Fruit fly (Drosophila melanogaster): ENCODE results near the gene Swt1.

Swt1 gene

DNA sequence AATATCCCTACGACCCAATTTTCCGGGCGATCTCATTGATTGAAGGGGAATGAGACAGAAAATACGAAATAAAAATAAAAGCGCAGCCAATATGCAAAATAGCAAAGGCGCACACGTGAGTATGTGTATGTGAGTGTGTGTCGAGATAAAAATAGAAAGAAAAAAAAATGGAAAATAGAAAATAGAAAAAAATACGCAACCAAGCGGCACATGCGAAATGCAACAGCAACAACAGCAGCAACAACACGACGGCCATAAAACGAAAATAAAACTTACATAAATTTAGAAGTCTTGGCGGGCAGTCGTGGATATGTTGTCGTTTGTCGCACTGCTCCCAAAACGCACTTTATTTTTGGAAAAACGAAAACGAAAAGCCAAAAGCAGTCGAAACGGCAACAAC is 33.1 kb downstream of the Swt1 start:
- TF ChIP-seq Drgx (GFP tag; IDR thresholded peaks at IDR 0.05) (0 out of 2 replicates have a peak, but pooled peaks have one; percentile 30), CG42726 (GFP tag; IDR thresholded peaks at IDR 0.05; ENCODE audit: partially characterized antibody) (no peak)

DNA sequence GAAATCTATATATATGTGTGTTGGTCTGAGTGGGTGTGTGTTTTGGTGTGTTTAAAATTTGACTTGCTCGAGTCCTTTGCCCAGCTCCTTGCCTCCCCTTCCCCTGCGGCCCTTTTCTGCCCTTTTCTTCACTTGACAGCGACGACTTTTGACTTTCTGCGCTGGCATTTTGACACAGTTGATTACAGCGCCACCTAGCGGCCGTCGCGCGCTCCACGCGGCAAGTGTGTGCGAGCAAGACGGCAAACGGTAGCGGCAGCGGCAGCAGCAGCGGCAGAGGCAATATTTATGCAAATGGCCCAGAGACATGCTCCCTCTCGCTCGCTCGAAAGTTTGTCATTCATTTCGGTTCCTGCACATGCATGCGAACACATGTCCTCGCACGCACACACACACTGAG is 38.2 kb downstream of the Swt1 start:
- TF ChIP-seq ac (GFP tag; optimal IDR thresholded peaks at IDR 0.05) (no peak), CG1832 (GFP tag; optimal IDR thresholded peaks at IDR 0.05) (peak; percentile 32), Hr51 (GFP tag; optimal IDR thresholded peaks at IDR 0.05) (peak in 1 of 2 experiments; percentile 7), Adf1 (GFP tag; IDR thresholded peaks at IDR 0.05) (peak; percentile 62), Fer3 (tag; optimal IDR thresholded peaks at IDR 0.05) (no peak), Ets65A (GFP tag) (peak; percentile 84), CTCF (GFP tag; optimal IDR thresholded peaks at IDR 0.05) (peak; percentile 86)

DNA sequence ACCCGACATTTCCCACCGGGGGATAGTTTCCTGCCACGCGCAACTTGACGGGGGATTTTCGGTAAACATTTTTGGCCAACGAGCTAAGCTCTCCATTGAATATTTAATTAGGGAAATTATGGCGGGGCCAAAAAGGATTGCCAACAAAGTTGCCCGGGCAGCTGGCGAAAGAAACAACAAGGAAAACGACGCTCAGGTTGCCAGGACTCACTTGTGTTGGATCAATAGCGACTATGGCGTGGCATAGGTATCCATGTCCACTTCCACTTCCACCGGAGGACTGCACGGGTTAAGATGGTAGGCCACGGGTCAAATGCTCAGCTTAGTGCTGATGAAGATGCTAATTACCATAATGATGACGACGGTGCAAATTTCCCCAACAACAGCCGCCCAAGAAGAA is 46.6 kb downstream of the Swt1 start, which contains the start of gene CG15373:
TSS of gene CG15373 (plus strand) at position 301 of the 400 bp plus-strand sequence.
- TF ChIP-seq CG13296 (GFP tag; optimal IDR thresholded peaks at IDR 0.05) (no peak), CG12299 (tag; optimal IDR thresholded peaks at IDR 0.05) (no peak), CG6254 (GFP tag; optimal IDR thresholded peaks at IDR 0.05) (no peak), HmgD (GFP tag; optimal IDR thresholded peaks at IDR 0.05) (no peak), lola (GFP tag; optimal IDR thresholded peaks at IDR 0.05) (no peak), tio (GFP tag; optimal IDR thresholded peaks at IDR 0.05) (no peak), CG6272 (GFP tag; IDR thresholded peaks at IDR 0.05) (no peak), aop (GFP tag; IDR thresholded peaks at IDR 0.05) (no peak), CG12744 (GFP tag; optimal IDR thresholded peaks at IDR 0.05) (no peak), ttk (GFP tag; IDR thresholded peaks at IDR 0.05) (no peak), CG7556 (GFP tag; optimal IDR thresholded peaks at IDR 0.05) (no peak), CG1603 (tag; optimal IDR thresholded peaks at IDR 0.05) (no peak), C15 (GFP tag; IDR thresholded peaks at IDR 0.05) (no peak), CG2120 (GFP tag; optimal IDR thresholded peaks at IDR 0.05) (no peak), CG7271 (tag; optimal IDR thresholded peaks at IDR 0.05) (no peak)

Measured in whole organism, embryonic.